Fruit fly (Drosophila melanogaster) whole organism, embryonic: ENCODE results near the gene Creld.

ENCODE experiments used
- ATbp ChIP-seq: fragments of 200-800 bp; sonication (Bioruptor generic); optimal IDR thresholded peaks from 2 replicates; lab custom pipeline; 2017; ENCODE audit warnings: missing biosample characterization, mild to moderate bottlenecking, missing genetic modification characterization, missing genetic modification reagents
- Aef1 ChIP-seq: fragments of 200-800 bp; sonication (Bioruptor generic); IDR thresholded peaks from 3 replicates; pipeline ENCODE4 v1.3.6; 2022; ENCODE audit warnings: missing biosample characterization, missing genetic modification characterization
- BEAF-32 ChIP-seq: fragments of 200-800 bp; sonication (Bioruptor generic); optimal IDR thresholded peaks from 3 replicates; lab custom pipeline; 2017; ENCODE audit warnings: missing biosample characterization, missing genetic modification characterization, mild to moderate bottlenecking, moderate library complexity, missing genetic modification reagents
- C15 ChIP-seq: fragments of 200-800 bp; sonication (Bioruptor generic); IDR thresholded peaks from 3 replicates; pipeline ENCODE4 v1.3.6; 2022; ENCODE audit warnings: missing biosample characterization, missing genetic modification characterization
- CG10267 ChIP-seq: fragments of 200-800 bp; sonication (Bioruptor generic); optimal IDR thresholded peaks from 2 replicates; lab custom pipeline; 2018; ENCODE audit warnings: missing biosample characterization, mild to moderate bottlenecking, missing genetic modification characterization, moderate library complexity
- CG10543 ChIP-seq: fragments of 200-800 bp; sonication (Bioruptor generic); optimal IDR thresholded peaks from 3 replicates; lab custom pipeline; 2017; ENCODE audit warnings: missing biosample characterization, mild to moderate bottlenecking, missing genetic modification characterization, moderate library complexity
- CG12236 ChIP-seq: fragments of 200-800 bp; sonication (Bioruptor generic); optimal IDR thresholded peaks from 2 replicates; lab custom pipeline; 2016; ENCODE audit warnings: missing biosample characterization, missing genetic modification characterization
- CG13624 ChIP-seq: fragments of 200-800 bp; sonication (Bioruptor generic); optimal IDR thresholded peaks from 2 replicates; lab custom pipeline; 2016; ENCODE audit warnings: missing biosample characterization, missing genetic modification characterization
- CG13894 ChIP-seq: fragments of 200-800 bp; sonication (Bioruptor generic); optimal IDR thresholded peaks from 3 replicates; lab custom pipeline; 2018; ENCODE audit warnings: missing biosample characterization, mild to moderate bottlenecking, missing genetic modification characterization, moderate library complexity
- CG14667 ChIP-seq: fragments of 200-800 bp; sonication (Bioruptor generic); IDR thresholded peaks from 2 replicates; pipeline ENCODE4 v1.3.6; 2022; ENCODE audit warnings: missing biosample characterization, missing genetic modification characterization
- CG15514 ChIP-seq: fragments of 200-800 bp; sonication (Bioruptor generic); optimal IDR thresholded peaks from 3 replicates; lab custom pipeline; 2017; ENCODE audit warnings: missing biosample characterization, missing genetic modification characterization, mild to moderate bottlenecking, moderate library complexity, missing genetic modification reagents
- CG17328 ChIP-seq: fragments of 200-800 bp; sonication (Bioruptor generic); IDR thresholded peaks from 2 replicates; pipeline ENCODE4 v1.3.6; 2022; ENCODE audit warnings: missing biosample characterization, missing genetic modification characterization
- CG1832 ChIP-seq: fragments of 200-800 bp; sonication (Bioruptor generic); optimal IDR thresholded peaks from 2 replicates; lab custom pipeline; 2017; ENCODE audit warnings: missing biosample characterization, mild to moderate bottlenecking, missing genetic modification characterization, inconsistent platforms
- CG34224 ChIP-seq: fragments of 200-800 bp; sonication (Bioruptor generic); IDR thresholded peaks from 3 replicates; pipeline ENCODE4 v1.3.6; 2022; ENCODE audit warnings: missing biosample characterization, missing genetic modification characterization; ENCODE audit not compliant: partially characterized antibody
- CG34376 ChIP-seq: fragments of 200-800 bp; sonication (Bioruptor generic); optimal IDR thresholded peaks from 2 replicates; lab custom pipeline; 2018; ENCODE audit warnings: missing biosample characterization, mild to moderate bottlenecking, missing genetic modification characterization
- CG42726 ChIP-seq: fragments of 200-800 bp; sonication (Bioruptor generic); IDR thresholded peaks from 2 replicates; pipeline ENCODE4 v1.3.6; 2022; ENCODE audit warnings: missing biosample characterization, missing genetic modification characterization; ENCODE audit not compliant: partially characterized antibody
- CG6175 ChIP-seq: fragments of 200-800 bp; sonication (Bioruptor generic); IDR thresholded peaks from 3 replicates; pipeline ENCODE4 v1.3.6; 2022; ENCODE audit warnings: missing biosample characterization, missing genetic modification characterization
- CG6765 ChIP-seq: fragments of 200-800 bp; sonication (Bioruptor generic); optimal IDR thresholded peaks from 3 replicates; lab custom pipeline; 2017; ENCODE audit warnings: missing biosample characterization, mild to moderate bottlenecking, missing genetic modification characterization
- CG8359 ChIP-seq: fragments of 200-800 bp; sonication (Bioruptor generic); optimal IDR thresholded peaks from 2 replicates; lab custom pipeline; 2017; ENCODE audit warnings: missing biosample characterization, mild to moderate bottlenecking, missing genetic modification characterization, borderline replicate concordance
- CG9817 ChIP-seq: fragments of 200-800 bp; sonication (Bioruptor generic); optimal IDR thresholded peaks from 2 replicates; lab custom pipeline; 2018; ENCODE audit warnings: missing biosample characterization, mild to moderate bottlenecking, missing genetic modification characterization, moderate library complexity
- D19A ChIP-seq: fragments of 200-800 bp; optimal IDR thresholded peaks from 3 replicates; lab custom pipeline; 2019; ENCODE audit warnings: missing biosample characterization, mild to moderate bottlenecking, missing genetic modification characterization, moderate library complexity
- Dp ChIP-seq: fragments of 200-800 bp; sonication (Bioruptor generic); optimal IDR thresholded peaks from 2 replicates; lab custom pipeline; 2018; ENCODE audit warnings: missing biosample characterization, mild to moderate bottlenecking, missing genetic modification characterization, moderate library complexity
- Eip74EF ChIP-seq, 2 experiments: fragments of 200-800 bp in 1 of 2; fragments of >200 bp in 1 of 2; sonication (Bioruptor generic) in 1 of 2; optimal IDR thresholded peaks; 2 replicates each; lab custom pipeline; 2017 to 2019; ENCODE audit warnings: missing biosample characterization in 2 of 2, missing genetic modification characterization in 2 of 2, mild to moderate bottlenecking in 1 of 2, moderate library complexity in 1 of 2
- Ets65A ChIP-seq: fragments of 200-800 bp; sonication (Bioruptor generic); peaks from one replicate; lab custom pipeline; 2016; ENCODE audit warnings: missing biosample characterization, missing genetic modification characterization
- Ets97D ChIP-seq: fragments of 200-800 bp; sonication (Bioruptor generic); optimal IDR thresholded peaks from 3 replicates; lab custom pipeline; 2016; ENCODE audit warnings: missing biosample characterization, missing genetic modification characterization
- Gsc ChIP-seq: fragments of 200-800 bp; sonication (Bioruptor generic); IDR thresholded peaks from 2 replicates; pipeline ENCODE4 v1.3.6; 2022; ENCODE audit warnings: missing biosample characterization, missing genetic modification characterization
- HmgD ChIP-seq: fragments of 200-800 bp; sonication (Bioruptor generic); optimal IDR thresholded peaks from 3 replicates; lab custom pipeline; 2016; ENCODE audit warnings: missing biosample characterization, missing genetic modification characterization
- Lhr ChIP-seq: fragments of 200-800 bp; sonication (Bioruptor generic); optimal IDR thresholded peaks from 3 replicates; lab custom pipeline; 2017; ENCODE audit warnings: mild to moderate bottlenecking, missing biosample characterization, missing genetic modification reagents, missing genetic modification characterization
- MBD-R2 ChIP-seq: fragments of 200-800 bp; sonication (Bioruptor generic); IDR thresholded peaks from 2 replicates; pipeline ENCODE4 v1.3.6; 2022; ENCODE audit warnings: missing biosample characterization, missing genetic modification characterization
- Myb ChIP-seq: fragments of 200-800 bp; sonication (Bioruptor generic); optimal IDR thresholded peaks from 2 replicates; lab custom pipeline; 2016; ENCODE audit warnings: missing biosample characterization, missing genetic modification characterization
- Pdp1 ChIP-seq, 2 experiments: fragments of 200-800 bp; sonication (Bioruptor generic); optimal IDR thresholded peaks; 3 replicates each; lab custom pipeline; 2016; ENCODE audit warnings: missing biosample characterization in 2 of 2, missing genetic modification characterization in 2 of 2, mild to moderate bottlenecking in 1 of 2, moderate library complexity in 1 of 2
- Xrp1 ChIP-seq: fragments of 200-800 bp; sonication (Bioruptor generic); IDR thresholded peaks from 2 replicates; pipeline ENCODE4 v1.3.6; 2022; ENCODE audit warnings: missing biosample characterization, missing genetic modification characterization
- chm ChIP-seq: fragments of 200-800 bp; sonication (Bioruptor generic); IDR thresholded peaks from 2 replicates; pipeline ENCODE4 v1.3.6; 2022; ENCODE audit warnings: missing biosample characterization, missing genetic modification characterization
- fd102C ChIP-seq: fragments of 200-800 bp; sonication (Bioruptor generic); optimal IDR thresholded peaks from 2 replicates; lab custom pipeline; 2018; ENCODE audit warnings: missing biosample characterization, mild to moderate bottlenecking, missing genetic modification characterization, moderate library complexity
- grn ChIP-seq: fragments of 200-800 bp; sonication (Bioruptor generic); optimal IDR thresholded peaks from 3 replicates; lab custom pipeline; 2017; ENCODE audit warnings: missing biosample characterization, missing genetic modification characterization
- ham ChIP-seq: fragments of 200-800 bp; sonication (Bioruptor generic); IDR thresholded peaks from 2 replicates; pipeline ENCODE4 v1.3.6; 2022; ENCODE audit warnings: missing biosample characterization, missing genetic modification characterization
- hbn ChIP-seq: fragments of 200-800 bp; sonication (Bioruptor generic); IDR thresholded peaks from 2 replicates; pipeline ENCODE4 v1.3.6; 2022; ENCODE audit warnings: missing biosample characterization, missing genetic modification characterization; ENCODE audit not compliant: partially characterized antibody
- knrl ChIP-seq: fragments of 200-800 bp; sonication (Bioruptor generic); IDR thresholded peaks from 3 replicates; pipeline ENCODE4 v1.3.6; 2022; ENCODE audit warnings: missing biosample characterization, missing genetic modification characterization; ENCODE audit not compliant: partially characterized antibody
- lab ChIP-seq: fragments of 200-800 bp; sonication (Bioruptor generic); optimal IDR thresholded peaks from 3 replicates; lab custom pipeline; 2017; ENCODE audit warnings: missing biosample characterization, missing genetic modification characterization, mild to moderate bottlenecking, moderate library complexity, missing genetic modification reagents
- nerfin-2 ChIP-seq: fragments of 200-800 bp; sonication (Bioruptor generic); IDR thresholded peaks from 2 replicates; pipeline ENCODE4 v1.3.6; 2022; ENCODE audit warnings: missing biosample characterization, missing genetic modification characterization; ENCODE audit not compliant: partially characterized antibody
- nom ChIP-seq: fragments of 200-800 bp; sonication (Bioruptor generic); optimal IDR thresholded peaks from 2 replicates; lab custom pipeline; 2017; ENCODE audit warnings: missing biosample characterization, missing genetic modification characterization, mild to moderate bottlenecking, moderate library complexity, missing genetic modification reagents
- otp ChIP-seq: fragments of 200-800 bp; sonication (Bioruptor generic); IDR thresholded peaks from 3 replicates; pipeline ENCODE4, ENCODE4 v1.3.6; 2022; ENCODE audit warnings: missing biosample characterization, missing genetic modification characterization
- peb ChIP-seq: fragments of 200-800 bp; sonication (Bioruptor generic); IDR thresholded peaks from 2 replicates; pipeline ENCODE4 v1.3.6; 2022; ENCODE audit warnings: missing biosample characterization, missing genetic modification characterization
- pros ChIP-seq: fragments of 200-800 bp; sonication (Bioruptor generic); optimal IDR thresholded peaks from 3 replicates; lab custom pipeline; 2019; ENCODE audit warnings: missing biosample characterization, mild to moderate bottlenecking, missing genetic modification characterization, moderate library complexity
- schlank ChIP-seq: fragments of 200-800 bp; sonication (Bioruptor generic); optimal IDR thresholded peaks from 2 replicates; lab custom pipeline; 2018; ENCODE audit warnings: missing biosample characterization, mild to moderate bottlenecking, missing genetic modification characterization
- stc ChIP-seq: fragments of 200-800 bp; sonication (Bioruptor generic); IDR thresholded peaks from 2 replicates; pipeline ENCODE4 v1.3.6; 2022; ENCODE audit warnings: missing biosample characterization, missing genetic modification characterization
- twi ChIP-seq: fragments of 200-800 bp; optimal IDR thresholded peaks from 2 replicates; lab custom pipeline; 2019; ENCODE audit warnings: missing biosample characterization, mild to moderate bottlenecking, missing genetic modification characterization, moderate library complexity
- vvl ChIP-seq: fragments of 200-800 bp; sonication (Bioruptor generic); IDR thresholded peaks from 2 replicates; pipeline ENCODE4 v1.3.6; 2022; ENCODE audit warnings: missing biosample characterization, missing genetic modification characterization

Gene Creld

DNA sequence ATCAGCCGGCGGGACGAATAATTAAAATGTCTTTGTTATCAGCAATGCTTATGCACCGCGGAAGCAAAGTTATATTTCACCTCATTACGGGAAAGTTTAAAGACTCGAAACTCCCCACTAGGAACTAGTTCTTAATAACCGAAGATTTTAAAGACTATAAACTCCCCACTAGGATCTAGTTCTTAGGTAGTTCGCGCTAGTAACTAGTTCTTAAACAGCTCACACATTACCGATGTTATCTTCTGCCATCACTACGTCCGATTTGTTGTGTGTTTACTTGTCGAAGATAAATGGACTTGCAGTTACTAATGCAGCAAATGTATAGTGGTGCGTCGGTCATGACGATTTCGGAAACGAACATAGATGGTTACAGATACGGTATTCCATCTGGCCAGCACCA is 40.9 kb downstream of the Creld start, which contains the start of the genes CG31974 and CG11454 (continued):
- no peak for TF ChIP-seq chm (GFP tag; lab: Robert Waterston, UW)
- peak; percentile 37 for TF ChIP-seq Ets65A (GFP tag; lab: Kevin White, UChicago)
- TF ChIP-seq Aef1 (GFP tag; lab: Robert Waterston, UW) = no peak
- TF ChIP-seq grn (GFP tag; lab: Kevin White, UChicago) = peak; percentile 93
- no peak for TF ChIP-seq Gsc (GFP tag; lab: Robert Waterston, UW)
- no peak for TF ChIP-seq CG6765
- no peak for TF ChIP-seq Xrp1 (GFP tag; lab: Robert Waterston, UW)
- TF ChIP-seq twi = no peak
- peak in 1 of 2 experiments; percentile 69 for TF ChIP-seq Eip74EF (GFP tag; optimal IDR thresholded peaks at IDR 0.05; lab: Kevin White, UChicago)
- TF ChIP-seq CG17328 (GFP tag; lab: Robert Waterston, UW) = no peak
- peak; percentile 92 for TF ChIP-seq hbn
- peak in 1 of 2 experiments; percentile 63 for TF ChIP-seq Pdp1 (GFP tag; optimal IDR thresholded peaks at IDR 0.05; lab: Kevin White, UChicago)
- TF ChIP-seq schlank (tag; lab: Kevin White, UChicago) = no peak
- no peak for TF ChIP-seq ham (GFP tag; lab: Robert Waterston, UW)
- peak; percentile 46 for TF ChIP-seq Ets97D
- TF ChIP-seq stc (GFP tag; lab: Robert Waterston, UW) = no peak; the same call in 1 of the 2 replicates
- TF ChIP-seq ATbp (GFP tag; lab: Kevin White, UChicago) = no peak
- TF ChIP-seq vvl = peak; percentile 15; the same call in 1 of the 2 replicates
- peak; percentile 76 for TF ChIP-seq MBD-R2
- TF ChIP-seq CG10543 (GFP tag; lab: Kevin White, UChicago) = no peak
- TF ChIP-seq CG12236 (GFP tag; lab: Kevin White, UChicago) = no peak
- no peak for TF ChIP-seq fd102C (GFP tag; lab: Kevin White, UChicago)
- peak; percentile 4 for TF ChIP-seq CG34376 (GFP tag; lab: Kevin White, UChicago)
- no peak for TF ChIP-seq peb (GFP tag; lab: Robert Waterston, UW)
- TF ChIP-seq CG10267 (tag; lab: Kevin White, UChicago) = peak; percentile 34
- peak; percentile 100 for TF ChIP-seq CG15514
- peak; percentile 82 for TF ChIP-seq BEAF-32 (GFP tag; lab: Kevin White, UChicago)
- TF ChIP-seq lab (GFP tag; lab: Kevin White, UChicago) = peak; percentile 33
- TF ChIP-seq Myb (GFP tag; lab: Kevin White, UChicago) = peak; percentile 95
- no peak for TF ChIP-seq C15 (GFP tag; lab: Robert Waterston, UW)
- TF ChIP-seq CG13624 (GFP tag; lab: Kevin White, UChicago) = peak; percentile 26
- TF ChIP-seq D19A = no peak
- TF ChIP-seq HmgD = no peak
- TF ChIP-seq CG6175 (GFP tag; lab: Robert Waterston, UW) = no peak
- TF ChIP-seq knrl (GFP tag; lab: Robert Waterston, UW) = peak; percentile 87
- TF ChIP-seq CG8359 (GFP tag; lab: Kevin White, UChicago) = no peak
- peak; percentile 53; the same call in 1 of the 2 replicates for TF ChIP-seq CG42726 (GFP tag; lab: Robert Waterston, UW)
- no peak for TF ChIP-seq CG14667 (GFP tag; lab: Robert Waterston, UW)
- TF ChIP-seq otp (GFP tag; lab: Robert Waterston, UW) = no peak
- TF ChIP-seq nerfin-2 = peak; percentile 70; the same call in 1 of the 2 replicates
- TF ChIP-seq CG34224 (GFP tag; lab: Robert Waterston, UW) = peak; percentile 94
- TF ChIP-seq Dp (GFP tag; lab: Kevin White, UChicago) = peak; percentile 85
- no peak for TF ChIP-seq CG9817
- peak; percentile 37 for TF ChIP-seq Lhr (GFP tag; lab: Kevin White, UChicago)
- no peak for TF ChIP-seq CG1832 (GFP tag; lab: Kevin White, UChicago)
- TF ChIP-seq pros (GFP tag; lab: Kevin White, UChicago) = peak; percentile 61
- TF ChIP-seq nom = peak; percentile 2
- peak; percentile 15 for TF ChIP-seq CG13894 (tag; lab: Kevin White, UChicago)
